Fruit fly (Drosophila melanogaster) whole organism, embryonic: ENCODE data around the gene CG14931.

Source experiments
- B-H1 ChIP-seq: fragments of 200-800 bp; sonication (Bioruptor generic); IDR thresholded peaks from 3 replicates; pipeline ENCODE4 v1.3.6; 2022; ENCODE audit warnings: missing biosample characterization, missing genetic modification characterization
- C15 ChIP-seq: fragments of 200-800 bp; sonication (Bioruptor generic); IDR thresholded peaks from 3 replicates; pipeline ENCODE4 v1.3.6; 2022; ENCODE audit warnings: missing biosample characterization, missing genetic modification characterization
- CG1024 ChIP-seq: fragments of 200-800 bp; sonication (Bioruptor generic); IDR thresholded peaks from 2 replicates; pipeline ENCODE4 v1.3.6; 2022; ENCODE audit warnings: missing biosample characterization, missing genetic modification characterization
- CG10462 ChIP-seq: fragments of 200-800 bp; sonication (Bioruptor generic); optimal IDR thresholded peaks from 2 replicates; lab custom pipeline; 2016; ENCODE audit warnings: missing biosample characterization, missing genetic modification characterization
- CG11085 ChIP-seq: fragments of 200-800 bp; sonication (Bioruptor generic); IDR thresholded peaks from 2 replicates; pipeline ENCODE4 v1.3.6; 2022; ENCODE audit warnings: missing biosample characterization, missing genetic modification characterization
- CG11456 ChIP-seq: fragments of 200-800 bp; sonication (Bioruptor generic); IDR thresholded peaks from 3 replicates; pipeline ENCODE4 v1.3.6; 2022; ENCODE audit warnings: missing biosample characterization, missing genetic modification characterization
- CG12391 ChIP-seq: fragments of 200-800 bp; sonication (Bioruptor generic); optimal IDR thresholded peaks from 3 replicates; lab custom pipeline; 2018; ENCODE audit warnings: missing biosample characterization, mild to moderate bottlenecking, missing genetic modification characterization, moderate library complexity
- CG13624 ChIP-seq: fragments of 200-800 bp; sonication (Bioruptor generic); optimal IDR thresholded peaks from 2 replicates; lab custom pipeline; 2016; ENCODE audit warnings: missing biosample characterization, missing genetic modification characterization
- CG14965 ChIP-seq: fragments of 200-800 bp; sonication (Bioruptor generic); optimal IDR thresholded peaks from 2 replicates; lab custom pipeline; 2016; ENCODE audit warnings: missing biosample characterization, missing genetic modification characterization, borderline replicate concordance
- CG16863 ChIP-seq: fragments of 200-800 bp; sonication (Bioruptor generic); optimal IDR thresholded peaks from 3 replicates; lab custom pipeline; 2016; ENCODE audit warnings: missing biosample characterization, missing genetic modification characterization
- CG17359 ChIP-seq: fragments of 200-800 bp; sonication (Bioruptor generic); optimal IDR thresholded peaks from 3 replicates; lab custom pipeline; 2018; ENCODE audit warnings: missing biosample characterization, mild to moderate bottlenecking, missing genetic modification characterization, moderate library complexity
- CG17802 ChIP-seq: fragments of 200-800 bp; sonication (Bioruptor generic); optimal IDR thresholded peaks from 2 replicates; lab custom pipeline; 2018; ENCODE audit warnings: missing biosample characterization, mild to moderate bottlenecking, missing genetic modification characterization, moderate library complexity
- CG1792 ChIP-seq: fragments of 200-800 bp; sonication (Bioruptor generic); optimal IDR thresholded peaks from 2 replicates; lab custom pipeline; 2016; ENCODE audit warnings: missing biosample characterization, missing genetic modification characterization
- CG18476 ChIP-seq: fragments of 200-800 bp; sonication (Bioruptor generic); optimal IDR thresholded peaks from 2 replicates; lab custom pipeline; 2016; ENCODE audit warnings: missing biosample characterization, mild to moderate bottlenecking, missing genetic modification characterization
- CG30020 ChIP-seq: fragments of 200-800 bp; optimal IDR thresholded peaks from 2 replicates; lab custom pipeline; 2019; ENCODE audit warnings: missing biosample characterization, mild to moderate bottlenecking, missing genetic modification characterization, moderate library complexity
- CG31388 ChIP-seq: fragments of 200-800 bp; sonication (Bioruptor generic); optimal IDR thresholded peaks from 2 replicates; lab custom pipeline; 2016; ENCODE audit warnings: missing biosample characterization, missing genetic modification characterization
- CG34224 ChIP-seq: fragments of 200-800 bp; sonication (Bioruptor generic); IDR thresholded peaks from 3 replicates; pipeline ENCODE4 v1.3.6; 2022; ENCODE audit warnings: missing biosample characterization, missing genetic modification characterization; ENCODE audit not compliant: partially characterized antibody
- CG3726 ChIP-seq: fragments of 200-800 bp; sonication (Bioruptor generic); IDR thresholded peaks from 3 replicates; pipeline ENCODE4, ENCODE4 v1.3.6; 2022; ENCODE audit warnings: missing biosample characterization, missing genetic modification characterization
- CG43689 ChIP-seq: fragments of 200-800 bp; sonication (Bioruptor generic); IDR thresholded peaks from 2 replicates; pipeline ENCODE4 v1.3.6; 2022; ENCODE audit warnings: missing biosample characterization, missing genetic modification characterization
- CG4707 ChIP-seq: fragments of 200-800 bp; sonication (Bioruptor generic); optimal IDR thresholded peaks from 2 replicates; lab custom pipeline; 2018; ENCODE audit warnings: missing biosample characterization, mild to moderate bottlenecking, missing genetic modification characterization, moderate library complexity
- CG6765 ChIP-seq: fragments of 200-800 bp; sonication (Bioruptor generic); optimal IDR thresholded peaks from 3 replicates; lab custom pipeline; 2017; ENCODE audit warnings: missing biosample characterization, mild to moderate bottlenecking, missing genetic modification characterization
- CG8290 ChIP-seq, 3 experiments: fragments of 200-800 bp; sonication (Bioruptor generic); optimal IDR thresholded peaks; 2 replicates each; lab custom pipeline; 2016 to 2019; ENCODE audit warnings: missing biosample characterization in 3 of 3, missing genetic modification characterization in 3 of 3, mild to moderate bottlenecking in 2 of 3, moderate library complexity in 1 of 3
- CG9437 ChIP-seq: fragments of 200-800 bp; sonication (Bioruptor generic); optimal IDR thresholded peaks from 2 replicates; lab custom pipeline; 2018; ENCODE audit warnings: missing biosample characterization, mild to moderate bottlenecking, missing genetic modification characterization
- CG9727 ChIP-seq: fragments of 200-800 bp; sonication (Bioruptor generic); optimal IDR thresholded peaks from 3 replicates; lab custom pipeline; 2017; ENCODE audit warnings: missing biosample characterization, mild to moderate bottlenecking, missing genetic modification characterization
- CTCF ChIP-seq: fragments of 200-800 bp; sonication (Bioruptor generic); optimal IDR thresholded peaks from 2 replicates; lab custom pipeline; 2017; ENCODE audit warnings: missing biosample characterization, mild to moderate bottlenecking, missing genetic modification characterization, moderate library complexity
- Dll ChIP-seq: fragments of 200-800 bp; sonication (Bioruptor generic); IDR thresholded peaks from 4 replicates; pipeline ENCODE4 v1.3.6; 2022; ENCODE audit warnings: missing biosample characterization, missing genetic modification characterization; ENCODE audit not compliant: partially characterized antibody
- Dref ChIP-seq: fragments of 200-800 bp; sonication (Bioruptor generic); IDR thresholded peaks from 2 replicates; pipeline ENCODE4 v1.3.6; 2022; ENCODE audit warnings: missing biosample characterization, missing genetic modification characterization
- Fer1 ChIP-seq: fragments of 200-800 bp; sonication (Bioruptor generic); optimal IDR thresholded peaks from 2 replicates; lab custom pipeline; 2017; ENCODE audit warnings: missing biosample characterization, mild to moderate bottlenecking, missing genetic modification characterization
- HLHmδ ChIP-seq: fragments of 200-800 bp; sonication (Bioruptor generic); optimal IDR thresholded peaks from 2 replicates; lab custom pipeline; 2018; ENCODE audit warnings: missing biosample characterization, mild to moderate bottlenecking, missing genetic modification characterization, moderate library complexity
- Hmx ChIP-seq: fragments of 200-800 bp; sonication (Bioruptor generic); optimal IDR thresholded peaks from 2 replicates; lab custom pipeline; 2016; ENCODE audit warnings: missing biosample characterization, missing genetic modification characterization
- Hsf ChIP-seq: fragments of 200-800 bp; sonication (Bioruptor generic); optimal IDR thresholded peaks from 3 replicates; lab custom pipeline; 2016; ENCODE audit warnings: missing biosample characterization, missing genetic modification characterization
- Meics ChIP-seq: fragments of 200-800 bp; sonication (Bioruptor generic); optimal IDR thresholded peaks from 2 replicates; lab custom pipeline; 2017; ENCODE audit warnings: missing biosample characterization, mild to moderate bottlenecking, missing genetic modification characterization
- Ssrp ChIP-seq: fragments of 200-800 bp; sonication (Bioruptor generic); optimal IDR thresholded peaks from 2 replicates; lab custom pipeline; 2018; ENCODE audit warnings: missing biosample characterization, mild to moderate bottlenecking, missing genetic modification characterization, moderate library complexity
- YL-1 ChIP-seq: fragments of 200-800 bp; sonication (Bioruptor generic); optimal IDR thresholded peaks from 3 replicates; lab custom pipeline; 2017; ENCODE audit warnings: missing biosample characterization, mild to moderate bottlenecking, missing genetic modification characterization
- ab ChIP-seq: fragments of 200-800 bp; sonication (Bioruptor generic); optimal IDR thresholded peaks from 2 replicates; lab custom pipeline; 2016; ENCODE audit warnings: missing biosample characterization, missing genetic modification characterization
- al ChIP-seq: fragments of 200-800 bp; sonication (Bioruptor generic); IDR thresholded peaks from 2 replicates; pipeline ENCODE4 v1.3.6; 2022; ENCODE audit warnings: missing biosample characterization, missing genetic modification characterization
- aop ChIP-seq: fragments of 200-800 bp; sonication (Bioruptor generic); IDR thresholded peaks from 2 replicates; pipeline ENCODE4 v1.3.6; 2022; ENCODE audit warnings: missing biosample characterization, missing genetic modification characterization
- bowl ChIP-seq: fragments of 200-800 bp; sonication (Bioruptor generic); IDR thresholded peaks from 2 replicates; pipeline ENCODE4 v1.3.6; 2022; ENCODE audit warnings: missing biosample characterization, missing genetic modification characterization
- dysf ChIP-seq: fragments of 200-800 bp; sonication (Bioruptor generic); IDR thresholded peaks from 3 replicates; pipeline ENCODE4 v1.3.6; 2022; ENCODE audit warnings: missing biosample characterization, missing genetic modification characterization
- fd96Cb ChIP-seq: fragments of 200-800 bp; sonication (Bioruptor generic); optimal IDR thresholded peaks from 2 replicates; lab custom pipeline; 2018; ENCODE audit warnings: missing biosample characterization, mild to moderate bottlenecking, missing genetic modification characterization, moderate library complexity
- gcm ChIP-seq: fragments of 200-800 bp; sonication (Bioruptor generic); optimal IDR thresholded peaks from 2 replicates; lab custom pipeline; 2019; ENCODE audit warnings: missing biosample characterization, mild to moderate bottlenecking, missing genetic modification characterization, moderate library complexity
- hth ChIP-seq: fragments of >200 bp; optimal IDR thresholded peaks from 2 replicates; lab custom pipeline; 2017; ENCODE audit warnings: inconsistent platforms
- ind ChIP-seq: fragments of 200-800 bp; sonication (Bioruptor generic); optimal IDR thresholded peaks from 3 replicates; lab custom pipeline; 2016; ENCODE audit warnings: missing biosample characterization, missing genetic modification characterization
- kni ChIP-seq: fragments of 200-800 bp; sonication (Bioruptor generic); optimal IDR thresholded peaks from 3 replicates; lab custom pipeline; 2017; ENCODE audit warnings: mild to moderate bottlenecking, missing biosample characterization, missing genetic modification reagents, missing genetic modification characterization
- ranshi ChIP-seq: fragments of 200-800 bp; sonication (Bioruptor generic); IDR thresholded peaks from 2 replicates; pipeline ENCODE4 v1.3.6; 2022; ENCODE audit warnings: missing biosample characterization, missing genetic modification characterization
- row ChIP-seq: fragments of 200-800 bp; sonication (Bioruptor generic); IDR thresholded peaks from 3 replicates; pipeline ENCODE4 v1.3.6; 2022; ENCODE audit warnings: missing biosample characterization, missing genetic modification characterization
- salm ChIP-seq: fragments of 200-800 bp; sonication (Bioruptor generic); optimal IDR thresholded peaks from 2 replicates; lab custom pipeline; 2018; ENCODE audit warnings: missing biosample characterization, mild to moderate bottlenecking, missing genetic modification characterization
- stwl ChIP-seq: fragments of 200-800 bp; sonication (Bioruptor generic); optimal IDR thresholded peaks from 3 replicates; lab custom pipeline; 2018; ENCODE audit warnings: missing biosample characterization, mild to moderate bottlenecking, missing genetic modification characterization, moderate library complexity
- sug ChIP-seq: fragments of 200-800 bp; optimal IDR thresholded peaks from 2 replicates; lab custom pipeline; 2019; ENCODE audit warnings: missing biosample characterization, mild to moderate bottlenecking, missing genetic modification characterization, moderate library complexity
- trh ChIP-seq: fragments of 200-800 bp; sonication (Bioruptor generic); optimal IDR thresholded peaks from 2 replicates; lab custom pipeline; 2016; ENCODE audit warnings: missing biosample characterization, missing genetic modification characterization
- unpg ChIP-seq: fragments of 200-800 bp; sonication (Bioruptor generic); optimal IDR thresholded peaks from 3 replicates; lab custom pipeline; 2018; ENCODE audit warnings: missing biosample characterization, mild to moderate bottlenecking, missing genetic modification characterization, moderate library complexity
- zfh1 ChIP-seq: fragments of 200-800 bp; sonication (Bioruptor generic); IDR thresholded peaks from 3 replicates; pipeline ENCODE4 v1.3.6; 2022; ENCODE audit warnings: missing biosample characterization, missing genetic modification characterization

The CG14931 gene

DNA sequence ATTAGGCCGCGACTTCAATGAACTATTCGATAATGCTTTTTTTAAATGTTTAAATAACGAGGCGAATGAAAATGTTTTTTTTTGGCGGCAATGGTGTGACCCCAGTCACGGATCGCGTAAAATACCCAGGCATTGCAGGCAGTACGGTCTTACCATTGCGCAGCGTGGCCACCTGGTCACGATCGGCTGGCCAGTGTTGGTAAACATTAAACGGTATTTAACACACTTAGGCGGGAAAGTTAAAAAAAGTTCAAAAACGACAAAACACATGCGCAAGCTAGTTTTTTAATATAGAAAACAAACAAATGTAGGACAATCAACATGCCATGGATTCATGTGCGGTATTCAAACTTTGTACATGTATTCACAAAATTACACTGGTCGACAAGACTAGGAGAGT lies 41.1 kb downstream of the CG14931 start, which contains the start of gene esc (continued):
- TF ChIP-seq Dll (GFP tag; lab: Robert Waterston, UW) (peak; percentile 16; the same call in 1 of the 4 replicates), salm (no peak), gcm (GFP tag; lab: Kevin White, UChicago) (no peak), Hmx (GFP tag; lab: Kevin White, UChicago) (no peak), CG31388 (GFP tag; lab: Kevin White, UChicago) (no peak), CG30020 (tag; lab: Kevin White, UChicago) (no peak), CG1792 (GFP tag; lab: Kevin White, UChicago) (peak; percentile 14), al (GFP tag; lab: Robert Waterston, UW) (no peak; the same call in 1 of the 2 replicates), hth (no peak), CG4707 (GFP tag; lab: Kevin White, UChicago) (no peak), fd96Cb (tag; lab: Kevin White, UChicago) (no peak), CG34224 (peak; percentile 36; the same call in 1 of the 3 replicates), CG18476 (GFP tag; lab: Kevin White, UChicago) (no peak), CG10462 (no peak), CG11456 (GFP tag; lab: Robert Waterston, UW) (no peak), YL-1 (GFP tag; lab: Kevin White, UChicago) (no peak), CG13624 (peak; percentile 39), Hsf (GFP tag; lab: Kevin White, UChicago) (peak; percentile 37), ab (no peak), CG17359 (no peak), CG9437 (GFP tag; lab: Kevin White, UChicago) (no peak), stwl (tag; lab: Kevin White, UChicago) (peak; percentile 98), HLHmδ (GFP tag; lab: Kevin White, UChicago) (no peak), trh (no peak), CG17802 (tag; lab: Kevin White, UChicago) (no peak), Dref (peak; percentile 50), ranshi (GFP tag; lab: Robert Waterston, UW) (no peak), B-H1 (no peak), bowl (GFP tag; lab: Robert Waterston, UW) (no peak), CG43689 (GFP tag; lab: Robert Waterston, UW) (no peak), dysf (GFP tag; lab: Robert Waterston, UW) (no peak; the same call in 2 of the 3 replicates), CG9727 (GFP tag; lab: Kevin White, UChicago) (no peak), ind (GFP tag; lab: Kevin White, UChicago) (no peak), zfh1 (GFP tag; lab: Robert Waterston, UW) (peak; percentile 39; the same call in 1 of the 3 replicates), unpg (no peak), sug (peak; percentile 13), CG6765 (GFP tag; lab: Kevin White, UChicago) (no peak), CG12391 (no peak), CG14965 (GFP tag; lab: Kevin White, UChicago) (no peak), kni (GFP tag; lab: Kevin White, UChicago) (no peak), CG8290 (GFP tag; optimal IDR thresholded peaks at IDR 0.05; lab: Kevin White, UChicago) (peak; percentile 50), CG8290 (tag; optimal IDR thresholded peaks at IDR 0.05; lab: Kevin White, UChicago) (no peak), CG11085 (GFP tag; lab: Robert Waterston, UW) (no peak), CG3726 (GFP tag; lab: Robert Waterston, UW) (no peak), CG1024 (GFP tag; lab: Robert Waterston, UW) (peak; percentile 34), Ssrp (tag; lab: Kevin White, UChicago) (no peak), CTCF (GFP tag; lab: Kevin White, UChicago) (no peak), row (no peak), Fer1 (GFP tag; lab: Kevin White, UChicago) (no peak), CG16863 (GFP tag; lab: Kevin White, UChicago) (no peak), aop (GFP tag; lab: Robert Waterston, UW) (no peak), C15 (GFP tag; lab: Robert Waterston, UW) (no peak), Meics (GFP tag; lab: Kevin White, UChicago) (no peak)
